Worm (Caenorhabditis elegans) whole organism, late embryonic: Measurements from ENCODE around the gene srd-39.

Experiments
- K09A11.1 ChIP-seq: sonication (generic microtip); optimal IDR thresholded peaks from 2 replicates; lab custom pipeline; 2017; ENCODE audit warnings: antibody characterized with exemption, mild to moderate bottlenecking, missing genetic modification characterization, missing compliant biosample characterization; ENCODE audit not compliant: insufficient read depth
- T23F11.4 ChIP-seq: fragments of 200-800 bp; sonication (Bioruptor generic); optimal IDR thresholded peaks from 2 replicates; lab custom pipeline; 2018; ENCODE audit warnings: mild to moderate bottlenecking, missing genetic modification characterization, missing compliant biosample characterization
- ama-1 ChIP-seq: fragments of 150-350 bp; optimal IDR thresholded peaks from 2 replicates; lab custom pipeline; 2014
- che-1 ChIP-seq: sonication (generic microtip); optimal IDR thresholded peaks from 2 replicates; lab custom pipeline; 2016; ENCODE audit warnings: mild to moderate bottlenecking, missing genetic modification characterization, missing compliant biosample characterization
- dve-1 ChIP-seq: sonication (generic microtip); optimal IDR thresholded peaks from 2 replicates; lab custom pipeline; 2017; ENCODE audit warnings: antibody characterized with exemption, mild to moderate bottlenecking, missing genetic modification characterization, missing compliant biosample characterization
- elt-4 ChIP-seq: sonication (generic microtip); optimal IDR thresholded peaks from 2 replicates; lab custom pipeline; 2016; ENCODE audit warnings: missing genetic modification characterization, missing compliant biosample characterization
- fkh-10 ChIP-seq: fragments of 150-350 bp; optimal IDR thresholded peaks from 2 replicates; lab custom pipeline; 2014; ENCODE audit warnings: missing biosample characterization, missing genetic modification reagents, missing genetic modification characterization
- hlh-15 ChIP-seq: sonication (generic microtip); optimal IDR thresholded peaks from 2 replicates; lab custom pipeline; 2016; ENCODE audit warnings: missing genetic modification characterization, missing compliant biosample characterization
- pha-4 ChIP-seq: fragments of 150-350 bp; optimal IDR thresholded peaks from 2 replicates; lab custom pipeline; 2018; ENCODE audit warnings: missing biosample characterization, missing genetic modification reagents, missing genetic modification characterization
- ref-2 ChIP-seq: sonication (generic microtip); optimal IDR thresholded peaks from 2 replicates; lab custom pipeline; 2016; ENCODE audit warnings: missing genetic modification characterization, missing compliant biosample characterization
- sox-2 ChIP-seq: fragments of 200-800 bp; sonication (Bioruptor generic); IDR thresholded peaks from 2 replicates; pipeline ENCODE4 v1.3.6; 2022; ENCODE audit warnings: missing genetic modification reagents, missing genetic modification characterization, missing compliant biosample characterization
- sox-4 ChIP-seq: sonication (generic microtip); optimal IDR thresholded peaks from 2 replicates; lab custom pipeline; 2017; ENCODE audit warnings: mild to moderate bottlenecking, missing genetic modification characterization, inconsistent platforms, missing compliant biosample characterization
- unc-86 ChIP-seq: sonication (generic microtip); optimal IDR thresholded peaks from 2 replicates; lab custom pipeline; 2016; ENCODE audit warnings: missing genetic modification characterization, missing compliant biosample characterization

DNA sequence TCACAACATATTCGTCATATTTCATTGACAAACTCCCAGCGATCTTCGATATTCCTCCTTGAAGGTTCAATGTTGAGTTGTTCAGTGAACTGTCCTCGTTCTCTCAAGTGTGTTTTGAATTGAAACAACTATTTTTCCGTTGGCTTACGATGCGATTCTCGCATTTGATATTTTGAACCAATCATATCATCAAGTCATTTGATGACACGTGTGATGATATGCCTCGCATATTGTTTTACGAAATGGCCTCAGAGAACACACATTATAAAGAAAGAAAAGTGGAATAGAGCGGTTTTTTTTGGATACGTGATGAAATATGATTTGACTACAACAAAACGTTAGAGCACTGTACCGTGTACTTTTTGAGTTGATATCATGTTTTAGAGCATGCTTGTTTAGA is 48.0 kb upstream of the srd-39 start:
- TF ChIP-seq che-1 (tag; lab: Kevin White, UChicago) (no peak), sox-4 (no peak), pha-4 (tag; lab: Kevin White, UChicago) (no peak), K09A11.1 (no peak), unc-86 (tag; lab: Kevin White, UChicago) (no peak), dve-1 (tag; lab: Kevin White, UChicago) (no peak), T23F11.4 (GFP tag; lab: Kevin White, UChicago) (no peak), fkh-10 (GFP tag; lab: Kevin White, UChicago) (no peak), ama-1 (lab: Kevin White, UChicago) (no peak), ref-2 (no peak), elt-4 (tag; lab: Kevin White, UChicago) (no peak), sox-2 (GFP tag; lab: Robert Waterston, UW) (no peak), hlh-15 (tag; lab: Kevin White, UChicago) (no peak)
